Worm (Caenorhabditis elegans) whole organism, mixed stage, embryonic: ENCODE data around the gene srsx-13.

Experiments
- M03D4.4 ChIP-seq: sonication (generic microtip); optimal IDR thresholded peaks from 2 replicates; lab custom pipeline; 2017; ENCODE audit warnings: mild to moderate bottlenecking, missing genetic modification characterization, missing compliant biosample characterization
- lin-13 ChIP-seq: fragments of 150-350 bp; optimal IDR thresholded peaks from 2 replicates; lab custom pipeline; 2014; ENCODE audit warnings: missing biosample characterization, missing genetic modification characterization
- lsy-2 ChIP-seq: fragments of 150-350 bp; optimal IDR thresholded peaks from 2 replicates; lab custom pipeline; 2014; ENCODE audit warnings: missing biosample characterization, missing genetic modification characterization
- nhr-237 ChIP-seq: fragments of 150-350 bp; optimal IDR thresholded peaks from 2 replicates; lab custom pipeline; 2014; ENCODE audit warnings: missing biosample characterization, missing genetic modification characterization
- pha-4 ChIP-seq: fragments of 150-350 bp; optimal IDR thresholded peaks from 2 replicates; lab custom pipeline; 2018; ENCODE audit warnings: missing biosample characterization, missing genetic modification reagents, missing genetic modification characterization
- unc-62 ChIP-seq: fragments of 150-350 bp; optimal IDR thresholded peaks from 2 replicates; lab custom pipeline; 2014; ENCODE audit warnings: missing biosample characterization, missing genetic modification reagents, missing genetic modification characterization
- ztf-11 ChIP-seq: fragments of 150-350 bp; optimal IDR thresholded peaks from 2 replicates; lab custom pipeline; 2014; ENCODE audit warnings: missing biosample characterization, missing genetic modification characterization

ce11 chrV:4979060-4979459 lies 3.9 kb downstream of the srsx-13 start, which contains the start of gene srsx-11:
- no peak for TF ChIP-seq lin-13 (tag; lab: Kevin White, UChicago)
- TF ChIP-seq M03D4.4 (tag; lab: Kevin White, UChicago): no peak
- TF ChIP-seq ztf-11 (tag; lab: Kevin White, UChicago): no peak
- TF ChIP-seq unc-62: no peak
- TF ChIP-seq nhr-237 (tag; lab: Kevin White, UChicago): no peak
- TF ChIP-seq pha-4 (tag; lab: Kevin White, UChicago): no peak
- no peak for TF ChIP-seq lsy-2 (tag; lab: Kevin White, UChicago)
